Worm (Caenorhabditis elegans) whole organism, L4/young adult: ENCODE measurements around the gene srx-108.

Experiments used
- W03F9.2 ChIP-seq: fragments of 150-350 bp; optimal IDR thresholded peaks from 2 replicates; lab custom pipeline; 2014; ENCODE audit warnings: missing biosample characterization, missing genetic modification characterization
- dao-5 ChIP-seq: sonication (generic microtip); optimal IDR thresholded peaks from 2 replicates; lab custom pipeline; 2016; ENCODE audit warnings: missing genotype, missing genetic modification characterization, moderate library complexity, missing compliant biosample characterization
- him-1 ChIP-seq: sonication (generic microtip); optimal IDR thresholded peaks from 2 replicates; lab custom pipeline; 2016; ENCODE audit warnings: missing genotype, missing genetic modification reagents, missing genetic modification characterization, missing compliant biosample characterization

srx-108 gene

DNA sequence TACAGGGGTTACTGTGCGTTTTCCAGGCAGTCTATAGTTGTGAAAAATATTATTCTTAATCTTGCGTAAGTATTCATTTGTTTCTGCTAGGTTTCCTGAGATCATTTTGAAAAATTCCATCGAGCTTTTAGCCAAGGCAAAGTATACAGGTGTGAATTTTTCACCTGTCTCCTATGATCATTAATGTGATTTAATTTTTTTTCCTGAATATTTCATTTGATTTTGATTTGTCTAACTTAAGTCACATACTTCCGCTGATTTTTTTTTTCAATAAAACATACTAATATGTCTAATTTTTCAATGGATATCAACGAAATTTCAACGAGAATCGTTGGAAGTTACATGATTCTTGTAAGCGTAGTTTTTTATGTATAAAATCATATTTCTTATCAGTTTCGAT, at the start of gene srx-108:
srx-108 (plus strand) TSS at position 301 of the 400 bp plus-strand sequence.
- no peak for TF ChIP-seq him-1 (tag; lab: Kevin White, UChicago)
- TF ChIP-seq W03F9.2 (tag; lab: Kevin White, UChicago) = no peak
- no peak for TF ChIP-seq dao-5 (tag; lab: Kevin White, UChicago)

DNA sequence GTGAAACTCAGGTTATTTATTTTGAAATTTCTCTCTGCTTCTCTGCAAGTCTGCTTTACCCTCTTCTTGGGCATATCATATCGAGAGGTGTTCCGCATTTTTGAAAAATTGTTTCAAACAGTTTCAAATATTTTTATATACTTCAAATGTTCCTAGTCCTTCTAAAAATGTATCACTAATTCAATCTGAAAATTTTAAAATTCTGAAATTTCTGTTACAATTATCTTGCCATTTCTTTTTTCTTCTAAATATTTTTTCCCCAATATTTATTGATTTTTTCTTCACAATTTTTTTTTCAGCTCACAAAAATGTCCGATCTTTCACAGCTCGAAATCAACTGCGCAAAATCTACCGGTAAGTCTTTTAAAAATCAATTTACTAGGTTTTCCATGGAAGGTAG, 45.6 kb upstream of the srx-108 start, which contains the start of gene F19B10.4:
F19B10.4 (plus strand) TSS at position 301 of the 400 bp plus-strand sequence.
- no peak for TF ChIP-seq him-1 (tag; lab: Kevin White, UChicago)
- no peak for TF ChIP-seq W03F9.2 (tag; lab: Kevin White, UChicago)
- TF ChIP-seq dao-5 (tag; lab: Kevin White, UChicago) = no peak

- TF ChIP-seq dao-5 (tag; lab: Kevin White, UChicago) (no peak), W03F9.2 (tag; lab: Kevin White, UChicago) (no peak), him-1 (tag; lab: Kevin White, UChicago) (no peak)
Measured at ce11 chrII:3661932-3662331, 43.5 kb upstream of the srx-108 start, which contains the start of gene F19B10.13. TSS of gene F19B10.13 (plus strand) at chrII:3662274.

- TF ChIP-seq him-1 (tag; lab: Kevin White, UChicago) = no peak
- no peak for TF ChIP-seq W03F9.2 (tag; lab: Kevin White, UChicago)
- no peak for TF ChIP-seq dao-5 (tag; lab: Kevin White, UChicago)
Measured at ce11 chrII:3663796-3664195, 41.6 kb upstream of the srx-108 start, which contains the start of gene F19B10.6. TSS of gene F19B10.6 (minus strand) at chrII:3663896.

- TF ChIP-seq dao-5 (tag; lab: Kevin White, UChicago) (no peak), W03F9.2 (tag; lab: Kevin White, UChicago) (no peak), him-1 (tag; lab: Kevin White, UChicago) (no peak)
Measured at ce11 chrII:3664470-3664869, 41.0 kb upstream of the srx-108 start, which contains the start of gene F19B10.3. TSS of gene F19B10.3 (plus strand) at chrII:3664770.

DNA sequence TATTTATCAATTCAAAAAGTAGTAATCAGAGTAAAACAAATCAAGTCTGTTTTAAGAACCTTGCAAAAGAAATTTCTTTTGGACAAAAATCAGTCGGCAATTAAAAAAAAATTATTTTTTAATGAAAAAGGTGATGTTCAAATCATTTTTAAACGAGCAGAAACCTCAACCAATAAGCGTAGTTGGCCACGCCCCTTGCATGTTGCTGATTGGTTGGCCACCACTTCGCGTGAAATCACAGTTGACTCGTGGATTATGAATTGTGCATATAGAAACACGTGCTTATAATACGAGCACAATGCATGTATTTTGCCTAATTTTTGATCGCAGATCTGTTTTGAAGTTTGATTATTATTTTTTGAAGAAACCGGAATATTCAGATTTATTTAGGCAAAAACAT, 40.2 kb upstream of the srx-108 start:
- TF ChIP-seq W03F9.2 (tag; lab: Kevin White, UChicago) (no peak), dao-5 (tag; lab: Kevin White, UChicago) (no peak), him-1 (tag; lab: Kevin White, UChicago) (no peak)

DNA sequence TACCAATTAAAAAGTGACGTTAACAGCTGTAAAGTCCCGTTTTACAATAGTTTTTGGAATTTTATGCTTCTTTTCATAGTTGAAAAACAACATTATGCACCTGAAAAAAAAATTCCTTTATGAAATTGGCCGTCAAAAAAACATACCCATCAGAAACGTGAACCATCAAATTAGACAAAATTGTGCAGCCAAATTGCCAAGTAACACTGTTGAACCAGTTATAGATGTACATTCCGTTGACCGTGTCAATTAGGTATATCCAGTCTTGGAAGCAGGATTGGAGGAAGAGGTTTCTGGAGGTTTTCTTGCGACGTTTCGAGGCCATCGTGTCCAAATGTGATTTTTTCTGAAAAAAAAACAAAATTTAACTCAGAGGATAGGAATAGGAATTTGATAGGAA, 36.1 kb upstream of the srx-108 start, which contains the start of gene srx-97:
srx-97 (minus strand) TSS at position 101 of the 400 bp plus-strand sequence.
- TF ChIP-seq him-1 (tag; lab: Kevin White, UChicago) (no peak), W03F9.2 (tag; lab: Kevin White, UChicago) (no peak), dao-5 (tag; lab: Kevin White, UChicago) (no peak)

DNA sequence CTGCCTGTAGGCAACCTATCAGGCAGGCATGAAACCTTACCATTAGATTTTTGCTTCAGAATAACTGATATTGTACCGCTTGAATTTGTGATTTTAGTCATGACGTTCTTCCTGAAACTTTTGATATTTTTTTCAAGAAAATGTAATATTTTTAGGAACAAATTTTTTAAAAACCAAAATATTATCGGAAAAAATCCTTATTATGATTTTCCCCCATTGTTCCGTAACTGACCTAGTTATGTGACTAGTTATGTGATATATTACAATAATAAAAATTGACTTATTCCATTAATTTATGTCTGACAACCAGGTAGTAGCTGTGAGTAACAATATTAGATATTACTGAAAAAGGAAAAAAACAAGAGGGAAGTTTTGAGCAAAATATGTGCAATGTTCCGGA, 34.5 kb upstream of the srx-108 start, which contains the start of gene srx-98:
srx-98 (minus strand) TSS at position 101 of the 400 bp plus-strand sequence.
- no peak for TF ChIP-seq W03F9.2 (tag; lab: Kevin White, UChicago)
- TF ChIP-seq dao-5 (tag; lab: Kevin White, UChicago) = no peak
- TF ChIP-seq him-1 (tag; lab: Kevin White, UChicago) = no peak

DNA sequence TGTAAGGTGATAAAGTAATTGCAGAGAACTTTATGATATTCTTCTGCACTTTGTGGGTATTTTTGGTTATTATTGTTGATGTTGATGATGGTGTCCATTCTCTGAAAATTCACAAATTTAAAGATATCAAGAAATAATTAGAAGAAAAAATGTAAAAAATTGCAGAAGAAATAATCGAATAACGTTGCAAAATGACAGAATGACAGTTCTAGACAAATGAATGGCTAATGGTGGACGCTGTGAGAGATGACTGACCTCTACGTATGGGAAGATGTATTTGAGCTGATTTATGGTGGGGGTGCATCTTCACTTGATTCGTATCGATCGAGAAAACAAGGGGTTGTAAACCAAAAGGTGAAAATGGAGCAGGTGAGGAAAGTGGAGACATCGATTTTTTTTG, 31.9 kb upstream of the srx-108 start, which contains the start of gene sea-1:
sea-1 (minus strand) TSS at position 101 of the 400 bp plus-strand sequence.
- TF ChIP-seq him-1 (tag; lab: Kevin White, UChicago) (no peak), dao-5 (tag; lab: Kevin White, UChicago) (no peak), W03F9.2 (tag; lab: Kevin White, UChicago) (no peak)

DNA sequence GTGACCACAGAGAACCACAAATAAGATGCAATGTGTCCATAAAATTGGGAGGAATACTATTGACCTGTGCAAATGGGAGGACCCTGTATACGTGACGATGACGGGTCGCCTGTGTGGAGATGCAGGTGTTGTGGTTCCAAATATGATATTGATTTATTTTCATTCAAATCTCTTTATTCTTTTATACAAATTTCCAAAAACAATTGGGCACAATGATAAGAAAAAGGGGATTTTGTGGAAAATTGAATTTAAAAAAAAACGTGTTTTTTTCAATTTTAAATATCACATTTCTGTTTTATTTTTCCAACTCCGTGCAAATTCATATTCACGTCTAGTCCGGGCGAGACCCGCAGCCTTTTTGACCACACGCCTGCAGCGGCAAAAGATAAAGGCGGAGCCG, 30.2 kb upstream of the srx-108 start, which contains the start of gene F19B10.2:
F19B10.2 (plus strand) TSS at position 301 of the 400 bp plus-strand sequence.
- no peak for TF ChIP-seq him-1 (tag; lab: Kevin White, UChicago)
- TF ChIP-seq W03F9.2 (tag; lab: Kevin White, UChicago) = no peak
- TF ChIP-seq dao-5 (tag; lab: Kevin White, UChicago) = no peak

DNA sequence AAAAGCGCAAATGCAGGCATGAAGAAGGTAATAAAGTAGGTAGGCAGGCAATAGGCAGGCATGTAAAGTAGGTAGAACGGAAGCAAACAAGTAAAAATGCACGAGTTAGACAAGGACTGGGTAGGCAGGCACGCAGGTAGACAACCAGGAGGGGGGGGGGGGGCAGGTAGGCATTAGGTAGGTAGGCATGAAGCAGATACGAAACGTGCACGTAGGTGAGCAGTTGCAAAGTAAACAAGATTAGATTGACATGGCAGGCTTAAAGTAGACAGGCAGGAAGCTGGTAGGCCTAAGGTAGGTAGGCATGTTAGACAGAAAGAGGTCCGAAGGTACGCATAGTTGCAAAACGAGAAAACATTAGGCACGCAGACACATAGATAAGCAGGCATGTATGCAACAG, 26.4 kb upstream of the srx-108 start:
- TF ChIP-seq W03F9.2 (tag; lab: Kevin White, UChicago) = no peak
- no peak for TF ChIP-seq him-1 (tag; lab: Kevin White, UChicago)
- no peak for TF ChIP-seq dao-5 (tag; lab: Kevin White, UChicago)

DNA sequence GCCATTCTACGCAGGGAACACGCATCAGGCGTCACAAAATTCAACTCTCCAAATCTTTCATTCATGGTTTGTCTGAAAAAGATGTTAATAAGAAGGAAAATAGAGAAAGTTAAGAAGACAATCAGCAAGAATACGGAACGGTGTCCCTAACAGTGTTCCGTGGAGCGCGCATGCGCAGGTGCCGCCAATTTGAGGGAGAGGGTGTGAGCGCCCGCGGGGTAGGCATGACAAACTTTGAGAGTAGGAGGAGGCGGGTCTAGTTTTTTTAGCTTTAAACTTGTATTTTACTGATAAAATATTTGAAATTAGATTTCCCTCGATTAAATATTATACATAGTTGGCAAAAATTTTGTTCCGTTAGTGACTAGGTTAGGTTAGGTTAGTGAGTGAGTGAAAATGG, 25.1 kb upstream of the srx-108 start:
- no peak for TF ChIP-seq W03F9.2 (tag; lab: Kevin White, UChicago)
- no peak for TF ChIP-seq dao-5 (tag; lab: Kevin White, UChicago)
- TF ChIP-seq him-1 (tag; lab: Kevin White, UChicago) = no peak

- no peak for TF ChIP-seq W03F9.2 (tag; lab: Kevin White, UChicago)
Measured at ce11 chrII:3681365-3682083, 23.9 kb upstream of the srx-108 start, which contains the start of gene F19B10.10. TSS of gene F19B10.10 (minus strand) at chrII:3681415.
